Worm (Caenorhabditis elegans): Measurements from ENCODE around the gene nhr-7.

nhr-7 gene

ce11 chrIV:11314885-11315284 lies 43.7 kb upstream of the nhr-7 start, which contains the start of the genes B0035.3, B0035.22 and pfd-4 (continued):
- TF ChIP-seq pag-3 (tag; optimal IDR thresholded peaks at IDR 0.05; ENCODE audit: borderline replicate concordance, insufficient read depth) (no peak), nhr-77 (tag; optimal IDR thresholded peaks at IDR 0.05) (no peak), fos-1 (tag; optimal IDR thresholded peaks at IDR 0.05) (peak; percentile 11), mep-1 (tag; optimal IDR thresholded peaks at IDR 0.05) (peak; percentile 66), grh-1 (GFP tag; IDR thresholded peaks at IDR 0.05) (no peak), pqm-1 (tag; optimal IDR thresholded peaks at IDR 0.05) (no peak), lin-35 (GFP tag; optimal IDR thresholded peaks at IDR 0.05) (peak; percentile 35 to 50), nhr-84 (tag; optimal IDR thresholded peaks at IDR 0.05) (no peak), nhr-47 (tag; optimal IDR thresholded peaks at IDR 0.05) (peak; percentile 82), vab-15 (tag; optimal IDR thresholded peaks at IDR 0.05) (no peak), mdl-1 (tag; optimal IDR thresholded peaks at IDR 0.05) (peak in 1 of 2 experiments; percentile 3), F16B12.6 (tag; optimal IDR thresholded peaks at IDR 0.05) (no peak), skn-1 (tag; optimal IDR thresholded peaks at IDR 0.05) (no peak), mab-9 (GFP tag; IDR thresholded peaks at IDR 0.05) (no peak), snu-23 (GFP tag; optimal IDR thresholded peaks at IDR 0.05) (peak; percentile 76), snpc-4 (tag; optimal IDR thresholded peaks at IDR 0.05) (peak; percentile 44), ets-5 (GFP tag; IDR thresholded peaks at IDR 0.05) (no peak), aha-1 (tag; optimal IDR thresholded peaks at IDR 0.05) (no peak), nhr-11 (tag; optimal IDR thresholded peaks at IDR 0.05) (no peak), tlp-1 (tag; optimal IDR thresholded peaks at IDR 0.05) (no peak), lin-15B (tag; optimal IDR thresholded peaks at IDR 0.05) (peak; percentile 77), blmp-1 (tag; optimal IDR thresholded peaks at IDR 0.05) (peak; percentile 39), ceh-8 (GFP tag; optimal IDR thresholded peaks at IDR 0.05) (no peak), elt-2 (tag; optimal IDR thresholded peaks at IDR 0.05) (no peak), efl-3 (GFP tag; optimal IDR thresholded peaks at IDR 0.05) (no peak), lin-13 (GFP tag; optimal IDR thresholded peaks at IDR 0.05) (no peak), fkh-4 (tag; optimal IDR thresholded peaks at IDR 0.05; ENCODE audit: borderline replicate concordance) (peak; percentile 84), nhr-71 (tag; optimal IDR thresholded peaks at IDR 0.05) (peak; percentile 82), egl-13 (tag; optimal IDR thresholded peaks at IDR 0.05) (peak; percentile 70), ceh-88 (GFP tag; IDR thresholded peaks at IDR 0.05) (no peak), ceh-63 (GFP tag; optimal IDR thresholded peaks at IDR 0.05) (no peak), alr-1 (tag; optimal IDR thresholded peaks at IDR 0.05; ENCODE audit: borderline replicate concordance) (no peak), zag-1 (tag; optimal IDR thresholded peaks at IDR 0.05) (no peak), C16A3.4 (tag; optimal IDR thresholded peaks at IDR 0.05) (peak; percentile 33), nhr-19 (GFP tag; conservative IDR thresholded peaks at IDR 0.05) (peak; percentile 58), hlh-17 (GFP tag; optimal IDR thresholded peaks at IDR 0.05; ENCODE audit: borderline replicate concordance) (no peak), fkh-10 (GFP tag; optimal IDR thresholded peaks at IDR 0.05) (no peak), tbx-2 (tag; optimal IDR thresholded peaks at IDR 0.05) (peak; percentile 82), sptf-1 (tag; optimal IDR thresholded peaks at IDR 0.05) (no peak), rnt-1 (tag; optimal IDR thresholded peaks at IDR 0.05) (peak; percentile 94), lin-39 (tag; optimal IDR thresholded peaks at IDR 0.05) (no peak), ztf-11 (tag; optimal IDR thresholded peaks at IDR 0.05) (peak in 1 of 2 experiments; percentile 83), C04F5.9 (tag; optimal IDR thresholded peaks at IDR 0.05) (peak; percentile 73), sup-37 (GFP tag; optimal IDR thresholded peaks at IDR 0.05) (no peak), Y116A8C.19 (tag; optimal IDR thresholded peaks at IDR 0.05; ENCODE audit: borderline replicate concordance) (peak; percentile 46), mef-2 (tag; optimal IDR thresholded peaks at IDR 0.05) (no peak), zip-4 (GFP tag; optimal IDR thresholded peaks at IDR 0.05) (no peak), nhr-90 (tag; optimal IDR thresholded peaks at IDR 0.05; ENCODE audit: poor library complexity) (peak; percentile 86), unc-98 (GFP tag; IDR thresholded peaks at IDR 0.05) (no peak), nhr-237 (tag; optimal IDR thresholded peaks at IDR 0.05) (no peak), ztf-4 (tag; optimal IDR thresholded peaks at IDR 0.05) (no peak), pax-3 (tag; optimal IDR thresholded peaks at IDR 0.05) (peak; percentile 73), hlh-4 (tag; optimal IDR thresholded peaks at IDR 0.05) (no peak)
